Worm (Caenorhabditis elegans): ENCODE measurements around the gene prx-6.

Gene prx-6

DNA sequence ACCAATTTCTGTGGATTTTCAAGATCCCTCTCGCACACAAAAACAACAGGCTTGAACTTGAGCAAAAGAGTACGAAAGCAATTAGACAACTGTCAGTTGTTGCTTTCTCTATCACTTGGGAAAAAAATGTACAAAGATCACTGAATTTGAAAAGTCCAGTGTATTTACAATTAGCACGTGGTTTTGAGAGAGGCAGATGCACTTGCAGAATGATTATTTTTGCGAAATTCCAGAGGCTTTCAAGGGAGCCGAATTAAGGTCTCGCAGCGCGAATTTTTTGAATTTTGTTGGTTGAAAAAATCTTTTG, 26.7 kb downstream of the prx-6 start:
- TF ChIP-seq nhr-77 (tag; optimal IDR thresholded peaks at IDR 0.05) (no peak), mab-5 (tag; optimal IDR thresholded peaks at IDR 0.05) (no peak), nhr-23 (tag; optimal IDR thresholded peaks at IDR 0.05) (no peak), nhr-129 (tag; optimal IDR thresholded peaks at IDR 0.05) (peak; percentile 62), ztf-4 (tag; optimal IDR thresholded peaks at IDR 0.05) (no peak), lin-39 (tag; optimal IDR thresholded peaks at IDR 0.05) (no peak), unc-55 (GFP tag; optimal IDR thresholded peaks at IDR 0.05) (no peak), elt-3 (tag; optimal IDR thresholded peaks at IDR 0.05) (no peak), gmeb-1 (tag; optimal IDR thresholded peaks at IDR 0.05) (no peak), nhr-11 (tag; optimal IDR thresholded peaks at IDR 0.05) (no peak), sma-9 (GFP tag; optimal IDR thresholded peaks at IDR 0.05) (peak; percentile 62), sma-9 (tag; optimal IDR thresholded peaks at IDR 0.05) (no peak), blmp-1 (tag; optimal IDR thresholded peaks at IDR 0.05; ENCODE audit: insufficient read depth) (no peak), sma-3 (GFP tag; optimal IDR thresholded peaks at IDR 0.05) (no peak), alr-1 (tag; optimal IDR thresholded peaks at IDR 0.05) (no peak), Y55F3AM.14 (GFP tag; optimal IDR thresholded peaks at IDR 0.05) (no peak), lsy-2 (tag; optimal IDR thresholded peaks at IDR 0.05) (peak in 1 of 2 experiments; percentile 39), nhr-6 (tag; optimal IDR thresholded peaks at IDR 0.05) (no peak)

DNA sequence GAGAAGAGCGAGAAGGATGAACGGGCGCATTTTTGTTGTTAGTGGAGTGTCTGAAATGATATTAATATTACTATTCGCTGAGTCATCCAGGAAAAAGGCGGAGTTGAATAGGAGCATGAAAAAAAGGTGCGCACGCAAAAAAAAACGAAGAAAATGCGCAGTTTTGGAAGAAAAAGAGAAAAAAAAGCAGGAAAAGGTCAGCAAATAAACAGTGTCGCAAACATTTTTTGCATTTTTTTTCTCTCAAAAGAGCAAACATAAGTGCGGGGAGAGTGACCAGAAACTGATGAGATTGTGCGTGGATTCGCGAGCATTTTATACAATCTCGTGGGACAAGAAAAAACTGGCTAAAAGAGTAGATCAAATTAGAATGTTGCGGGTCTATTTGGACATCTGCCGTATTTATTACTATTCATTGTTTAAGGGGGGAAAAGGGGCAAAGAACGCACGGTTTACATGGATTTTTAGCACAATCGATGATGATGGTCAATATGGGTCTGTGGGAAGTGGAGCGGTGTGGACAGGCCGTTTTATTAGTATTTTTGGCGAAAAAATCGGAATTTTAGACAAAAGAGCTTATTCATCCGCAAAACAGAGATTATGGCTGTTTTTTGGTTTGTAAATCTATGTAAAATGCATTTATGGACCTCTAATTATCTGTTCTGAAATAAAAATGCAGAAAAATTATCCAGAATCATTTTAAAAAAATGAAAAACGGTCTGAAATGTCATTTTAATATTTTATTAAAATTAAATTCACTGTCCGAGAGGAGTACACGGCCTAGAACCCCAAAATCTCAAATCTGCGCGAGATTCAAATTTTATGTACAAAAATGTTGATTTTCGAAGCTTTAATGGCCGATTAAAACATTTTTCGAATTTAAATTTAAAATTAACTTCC, 27.3 kb downstream of the prx-6 start, which contains the start of gene cpg-8:
Gene cpg-8, minus strand, starts transcription at position 51 of the 900 bp plus-strand sequence.
- peak; percentile 64 for TF ChIP-seq gmeb-1 (tag; optimal IDR thresholded peaks at IDR 0.05)
- TF ChIP-seq C34F6.9 (tag; optimal IDR thresholded peaks at IDR 0.05), result peak; percentile 10
- no peak for TF ChIP-seq lin-13 (GFP tag; optimal IDR thresholded peaks at IDR 0.05)

DNA sequence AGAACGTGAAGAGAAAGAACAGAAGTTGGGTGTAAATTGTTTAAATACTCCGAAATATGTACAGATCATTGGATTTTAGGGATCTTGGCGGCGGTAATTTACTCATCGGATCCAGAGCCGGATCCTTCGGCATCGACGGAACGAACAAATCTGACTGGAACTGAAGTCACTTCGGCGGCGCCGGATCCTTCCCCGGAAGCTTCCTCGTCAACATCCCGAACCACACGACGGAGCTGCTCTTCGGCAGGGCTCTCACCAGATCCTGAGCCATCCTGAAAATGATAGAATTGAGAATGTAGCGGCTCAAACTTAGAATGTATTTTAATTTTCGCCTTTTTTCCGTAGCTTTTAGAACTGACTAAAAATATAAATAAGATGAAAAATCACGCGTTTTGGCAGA, 28.2 kb downstream of the prx-6 start:
- TF ChIP-seq lsy-2 (tag; optimal IDR thresholded peaks at IDR 0.05) (no peak), zag-1 (tag; optimal IDR thresholded peaks at IDR 0.05) (no peak), mbf-1 (tag; optimal IDR thresholded peaks at IDR 0.05) (no peak), ceh-82 (tag; optimal IDR thresholded peaks at IDR 0.05) (no peak), ceh-16 (tag; optimal IDR thresholded peaks at IDR 0.05) (no peak), R02D3.7 (tag; optimal IDR thresholded peaks at IDR 0.05) (no peak), unc-55 (GFP tag; optimal IDR thresholded peaks at IDR 0.05) (no peak), nhr-25 (tag; optimal IDR thresholded peaks at IDR 0.05) (no peak), unc-62 (GFP tag; optimal IDR thresholded peaks at IDR 0.05) (no peak), unc-39 (tag; optimal IDR thresholded peaks at IDR 0.05) (no peak), aly-2 (tag; optimal IDR thresholded peaks at IDR 0.05) (no peak), dmd-4 (tag; optimal IDR thresholded peaks at IDR 0.05) (no peak)

DNA sequence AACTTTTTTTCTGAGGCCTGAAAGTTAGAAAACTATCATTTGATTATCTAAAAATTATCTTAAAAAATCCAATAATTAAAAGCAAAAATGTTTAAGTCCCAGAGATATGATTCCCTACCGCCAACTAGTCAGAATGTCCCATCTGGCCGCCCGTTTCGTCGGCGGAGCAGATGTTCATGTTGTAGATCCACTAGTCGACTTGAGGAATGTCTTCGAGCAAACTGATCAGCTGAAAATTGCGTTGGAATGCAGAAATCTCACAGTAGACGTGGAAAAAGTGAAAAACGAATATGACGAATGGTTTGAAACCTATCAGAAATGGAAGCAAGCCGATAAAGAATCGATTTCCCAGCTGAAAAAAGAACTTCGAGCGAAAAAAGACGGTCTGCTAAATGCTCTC, 30.7 kb downstream of the prx-6 start, which contains the start of gene K03B4.1:
Gene K03B4.1, plus strand, starts transcription at position 97 of the 400 bp plus-strand sequence.
- TF ChIP-seq Y55F3AM.14 (GFP tag; optimal IDR thresholded peaks at IDR 0.05) (peak; percentile 68), nhr-21 (tag; optimal IDR thresholded peaks at IDR 0.05) (no peak), sma-9 (GFP tag; optimal IDR thresholded peaks at IDR 0.05) (no peak), sma-9 (tag; optimal IDR thresholded peaks at IDR 0.05) (no peak), egl-27 (tag; optimal IDR thresholded peaks at IDR 0.05) (no peak), nhr-23 (tag; optimal IDR thresholded peaks at IDR 0.05) (no peak), ama-1 (optimal IDR thresholded peaks at IDR 0.05) (peak; percentile 49), mbf-1 (tag; optimal IDR thresholded peaks at IDR 0.05) (no peak)

DNA sequence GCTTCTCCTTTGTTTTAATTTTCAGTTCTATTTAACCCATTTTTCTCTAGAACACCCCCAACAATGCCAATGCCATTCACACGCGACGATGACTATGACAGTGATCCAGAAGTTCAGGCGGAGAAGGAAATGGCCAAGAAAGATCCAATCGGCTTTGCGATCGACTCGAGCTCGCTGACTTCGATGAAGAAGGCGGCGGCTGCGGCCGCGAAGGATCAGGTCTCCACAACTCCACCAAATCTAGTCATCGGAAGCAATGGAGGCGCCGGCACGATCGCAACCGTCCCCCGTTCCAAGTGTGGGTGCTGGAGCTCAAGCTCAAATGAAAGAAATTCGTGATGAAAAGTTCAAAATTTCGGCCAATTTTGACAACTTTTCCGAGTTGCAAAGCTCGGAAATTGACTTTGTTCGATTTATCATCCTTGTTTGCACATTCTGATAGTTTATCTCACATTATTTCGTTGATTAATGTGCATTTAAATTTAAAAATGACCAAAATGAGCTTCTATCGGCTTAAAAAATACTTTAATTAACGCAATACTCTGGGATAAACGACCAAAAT, 31.9 kb downstream of the prx-6 start, which contains the start of gene K03B4.2:
Gene K03B4.2, plus strand, starts transcription at position 51 of the 562 bp plus-strand sequence.
- no peak for TF ChIP-seq ztf-1 (GFP tag; conservative IDR thresholded peaks at IDR 0.05)
- no peak for TF ChIP-seq skn-1 (tag; optimal IDR thresholded peaks at IDR 0.05)
- TF ChIP-seq lsy-2 (tag; optimal IDR thresholded peaks at IDR 0.05), result no peak
- TF ChIP-seq mbf-1 (tag; optimal IDR thresholded peaks at IDR 0.05), result no peak
- no peak for TF ChIP-seq nhr-10 (tag; optimal IDR thresholded peaks at IDR 0.05)
- TF ChIP-seq crh-2 (tag; optimal IDR thresholded peaks at IDR 0.05), result peak; percentile 2
- TF ChIP-seq nhr-77 (tag; optimal IDR thresholded peaks at IDR 0.05), result no peak
- TF ChIP-seq mdl-1 (tag; optimal IDR thresholded peaks at IDR 0.05), result no peak
- TF ChIP-seq blmp-1 (tag; optimal IDR thresholded peaks at IDR 0.05; ENCODE audit: insufficient read depth), result no peak
- no peak for TF ChIP-seq sma-9 (GFP tag; optimal IDR thresholded peaks at IDR 0.05)
- TF ChIP-seq sma-9 (tag; optimal IDR thresholded peaks at IDR 0.05), result no peak
- no peak for TF ChIP-seq unc-62 (GFP tag; optimal IDR thresholded peaks at IDR 0.05)
- no peak for TF ChIP-seq nhr-6 (tag; optimal IDR thresholded peaks at IDR 0.05)
- TF ChIP-seq ceh-82 (tag; optimal IDR thresholded peaks at IDR 0.05), result no peak
- no peak for TF ChIP-seq ZK546.5 (tag; optimal IDR thresholded peaks at IDR 0.05)
- no peak for TF ChIP-seq elt-1 (tag; optimal IDR thresholded peaks at IDR 0.05)
- no peak for TF ChIP-seq R02D3.7 (tag; optimal IDR thresholded peaks at IDR 0.05)
- TF ChIP-seq ama-1 (optimal IDR thresholded peaks at IDR 0.05), result peak; percentile 31
- no peak for TF ChIP-seq elt-3 (tag; optimal IDR thresholded peaks at IDR 0.05)
- no peak for TF ChIP-seq peb-1 (tag; optimal IDR thresholded peaks at IDR 0.05)
- TF ChIP-seq nhr-237 (tag; optimal IDR thresholded peaks at IDR 0.05), result no peak
- TF ChIP-seq Y55F3AM.14 (GFP tag; optimal IDR thresholded peaks at IDR 0.05), result peak; percentile 33
- TF ChIP-seq F13H6.1 (tag; optimal IDR thresholded peaks at IDR 0.05), result no peak
- TF ChIP-seq fos-1 (tag; optimal IDR thresholded peaks at IDR 0.05), result no peak
